Worm (Caenorhabditis elegans) whole organism, young adult: ENCODE measurements around the gene R08F11.4.

Experiments used
- F10E7.11 ChIP-seq: sonication (generic microtip); optimal IDR thresholded peaks from 2 replicates; lab custom pipeline; 2017; ENCODE audit warnings: mild to moderate bottlenecking, missing genetic modification characterization, moderate library complexity, missing compliant biosample characterization
- F37B4.10 ChIP-seq: fragments of 200-800 bp; sonication (Bioruptor generic); IDR thresholded peaks from 2 replicates; pipeline ENCODE4 v1.3.6; 2022; ENCODE audit warnings: missing genetic modification characterization, missing compliant biosample characterization
- attf-3 ChIP-seq: fragments of 200-800 bp; sonication (Bioruptor generic); conservative IDR thresholded peaks from 2 replicates; pipeline ENCODE4 v1.3.6; 2022; ENCODE audit warnings: missing genetic modification reagents, missing genetic modification characterization, missing compliant biosample characterization
- egl-18 ChIP-seq: fragments of 200-800 bp; sonication (Bioruptor generic); IDR thresholded peaks from 2 replicates; pipeline ENCODE4 v1.3.6; 2022; ENCODE audit warnings: missing genetic modification reagents, missing genetic modification characterization, missing compliant biosample characterization
- nhr-90 ChIP-seq: sonication (generic microtip); optimal IDR thresholded peaks from 2 replicates; lab custom pipeline; 2016; ENCODE audit warnings: missing genotype, mild to moderate bottlenecking, missing genetic modification characterization, missing compliant biosample characterization
- rec-8 ChIP-seq, 2 experiments: sonication (generic microtip); optimal IDR thresholded peaks; 2 replicates each; lab custom pipeline; 2016; ENCODE audit warnings: mild to moderate bottlenecking in 2 of 2, missing genetic modification characterization in 2 of 2, missing genetic modification reagents in 2 of 2, missing genotype in 2 of 2, missing biosample characterization in 1 of 2, missing compliant biosample characterization in 1 of 2, moderate library complexity in 1 of 2
- snpc-4 ChIP-seq, 5 experiments: fragments of 150-350 bp in 1 of 5; sonication (generic microtip) in 4 of 5; optimal IDR thresholded peaks; 2 replicates each; lab custom pipeline; 2014 to 2018; ENCODE audit warnings: missing genetic modification characterization in 5 of 5, missing biosample characterization in 3 of 5, antibody characterized with exemption in 2 of 5, mild to moderate bottlenecking in 2 of 5, missing compliant biosample characterization in 2 of 5, missing genotype in 2 of 5, moderate library complexity in 2 of 5, missing genetic modification reagents in 1 of 5
- unc-62 ChIP-seq: fragments of 150-350 bp; optimal IDR thresholded peaks from 2 replicates; lab custom pipeline; 2014; ENCODE audit warnings: missing biosample characterization, missing genetic modification reagents, missing genetic modification characterization

ce11 chrV:3805961-3806360 is 634 bp upstream of the R08F11.4 start, which contains the start of gene srw-7:
- no peak for TF ChIP-seq nhr-90 (tag; lab: Kevin White, UChicago)
- TF ChIP-seq egl-18 (GFP tag; lab: Robert Waterston, UW): no peak
- TF ChIP-seq unc-62 (GFP tag; lab: Kevin White, UChicago): no peak
- TF ChIP-seq F10E7.11 (tag; lab: Kevin White, UChicago): no peak
- TF ChIP-seq attf-3 (GFP tag; lab: Robert Waterston, UW): no peak
- no peak for TF ChIP-seq F37B4.10 (GFP tag; lab: Robert Waterston, UW)
- no peak for TF ChIP-seq rec-8 (tag; optimal IDR thresholded peaks at IDR 0.05; lab: Kevin White, UChicago)
- TF ChIP-seq snpc-4 (GFP tag; optimal IDR thresholded peaks at IDR 0.05; lab: Kevin White, UChicago): no peak
- no peak for TF ChIP-seq snpc-4 (tag; optimal IDR thresholded peaks at IDR 0.05; lab: Kevin White, UChicago)
